Worm (Caenorhabditis elegans) whole organism, mixed stage, embryonic: ENCODE results near the gene shw-3.

Experiments
- M03D4.4 ChIP-seq: sonication (generic microtip); optimal IDR thresholded peaks from 2 replicates; lab custom pipeline; 2017; ENCODE audit warnings: mild to moderate bottlenecking, missing genetic modification characterization, missing compliant biosample characterization
- bed-3 ChIP-seq: fragments of 200-800 bp; sonication (Bioruptor generic); optimal IDR thresholded peaks from 3 replicates; lab custom pipeline; 2018; ENCODE audit warnings: mild to moderate bottlenecking, missing genetic modification characterization, moderate library complexity, missing compliant biosample characterization
- blmp-1 ChIP-seq: fragments of 150-350 bp; optimal IDR thresholded peaks from 2 replicates; lab custom pipeline; 2014; ENCODE audit warnings: missing biosample characterization, missing genetic modification characterization
- ceh-39 ChIP-seq: fragments of 150-350 bp; optimal IDR thresholded peaks from 2 replicates; lab custom pipeline; 2014; ENCODE audit warnings: missing biosample characterization, missing genetic modification characterization
- ceh-43 ChIP-seq: fragments of 200-800 bp; sonication (Bioruptor generic); optimal IDR thresholded peaks from 2 replicates; lab custom pipeline; 2018; ENCODE audit warnings: mild to moderate bottlenecking, missing genetic modification characterization, moderate library complexity, missing compliant biosample characterization
- ceh-83 ChIP-seq: fragments of 200-800 bp; sonication (Bioruptor generic); optimal IDR thresholded peaks from 2 replicates; lab custom pipeline; 2018; ENCODE audit warnings: mild to moderate bottlenecking, missing genetic modification characterization, missing compliant biosample characterization
- ces-1 ChIP-seq: fragments of 150-350 bp; optimal IDR thresholded peaks from 2 replicates; lab custom pipeline; 2014; ENCODE audit warnings: missing biosample characterization, missing genetic modification reagents, missing genetic modification characterization
- cnd-1 ChIP-seq: fragments of 200-800 bp; sonication (Bioruptor generic); optimal IDR thresholded peaks from 2 replicates; lab custom pipeline; 2018; ENCODE audit warnings: mild to moderate bottlenecking, missing genetic modification characterization, missing compliant biosample characterization
- drap-1 ChIP-seq: fragments of 200-800 bp; sonication (Bioruptor generic); optimal IDR thresholded peaks from 3 replicates; lab custom pipeline; 2018; ENCODE audit warnings: mild to moderate bottlenecking, missing genetic modification characterization, missing compliant biosample characterization
- elt-1 ChIP-seq: sonication (generic microtip); optimal IDR thresholded peaks from 2 replicates; lab custom pipeline; 2017; ENCODE audit warnings: missing genetic modification characterization, mild to moderate bottlenecking, missing compliant biosample characterization, antibody characterized with exemption, moderate library complexity, borderline replicate concordance; ENCODE audit not compliant: insufficient read depth
- elt-3 ChIP-seq: fragments of 150-350 bp; optimal IDR thresholded peaks from 2 replicates; lab custom pipeline; 2014; ENCODE audit warnings: missing biosample characterization, missing genetic modification characterization
- flh-1 ChIP-seq: fragments of 200-800 bp; sonication (Bioruptor generic); optimal IDR thresholded peaks from 2 replicates; lab custom pipeline; 2018; ENCODE audit warnings: mild to moderate bottlenecking, missing genetic modification characterization, moderate library complexity, missing compliant biosample characterization
- ham-2 ChIP-seq: fragments of 200-800 bp; sonication (Bioruptor generic); optimal IDR thresholded peaks from 2 replicates; lab custom pipeline; 2018; ENCODE audit warnings: mild to moderate bottlenecking, missing genetic modification characterization, missing compliant biosample characterization
- lin-13 ChIP-seq: fragments of 150-350 bp; optimal IDR thresholded peaks from 2 replicates; lab custom pipeline; 2014; ENCODE audit warnings: missing biosample characterization, missing genetic modification characterization
- lin-32 ChIP-seq: fragments of 200-800 bp; sonication (Bioruptor generic); optimal IDR thresholded peaks from 2 replicates; lab custom pipeline; 2018; ENCODE audit warnings: mild to moderate bottlenecking, missing genetic modification characterization, missing compliant biosample characterization
- lsy-2 ChIP-seq: fragments of 150-350 bp; optimal IDR thresholded peaks from 2 replicates; lab custom pipeline; 2014; ENCODE audit warnings: missing biosample characterization, missing genetic modification characterization
- mab-5 ChIP-seq: fragments of 150-350 bp; optimal IDR thresholded peaks from 2 replicates; lab custom pipeline; 2014; ENCODE audit warnings: missing biosample characterization, missing genetic modification characterization
- mep-1 ChIP-seq: fragments of 150-350 bp; optimal IDR thresholded peaks from 2 replicates; lab custom pipeline; 2017; ENCODE audit warnings: missing biosample characterization, missing genetic modification reagents, missing genetic modification characterization, inconsistent platforms
- mls-2 ChIP-seq: sonication (generic microtip); optimal IDR thresholded peaks from 2 replicates; lab custom pipeline; 2016; ENCODE audit warnings: mild to moderate bottlenecking, missing genetic modification characterization, moderate library complexity, missing compliant biosample characterization
- nhr-2 ChIP-seq: fragments of 150-350 bp; optimal IDR thresholded peaks from 2 replicates; lab custom pipeline; 2014; ENCODE audit warnings: missing biosample characterization, missing genetic modification characterization
- nhr-237 ChIP-seq: fragments of 150-350 bp; optimal IDR thresholded peaks from 2 replicates; lab custom pipeline; 2014; ENCODE audit warnings: missing biosample characterization, missing genetic modification characterization
- nhr-28 ChIP-seq: fragments of 150-350 bp; optimal IDR thresholded peaks from 2 replicates; lab custom pipeline; 2014; ENCODE audit warnings: missing biosample characterization, missing genetic modification characterization
- pha-4 ChIP-seq: fragments of 150-350 bp; optimal IDR thresholded peaks from 2 replicates; lab custom pipeline; 2018; ENCODE audit warnings: missing biosample characterization, missing genetic modification reagents, missing genetic modification characterization
- snpc-4 ChIP-seq: fragments of 150-350 bp; optimal IDR thresholded peaks from 2 replicates; lab custom pipeline; 2014; ENCODE audit warnings: missing biosample characterization, missing genetic modification characterization
- sptf-1 ChIP-seq: sonication (generic microtip); optimal IDR thresholded peaks from 2 replicates; lab custom pipeline; 2017; ENCODE audit warnings: mild to moderate bottlenecking, missing genetic modification characterization, moderate library complexity, missing compliant biosample characterization
- tbx-8 ChIP-seq: fragments of 200-800 bp; sonication (Bioruptor generic); optimal IDR thresholded peaks from 2 replicates; lab custom pipeline; 2018; ENCODE audit warnings: mild to moderate bottlenecking, missing genetic modification characterization, moderate library complexity, missing compliant biosample characterization
- unc-120 ChIP-seq: sonication (generic microtip); optimal IDR thresholded peaks from 2 replicates; lab custom pipeline; 2017; ENCODE audit warnings: missing genetic modification characterization, missing compliant biosample characterization; ENCODE audit not compliant: poor library complexity, severe bottlenecking
- unc-39 ChIP-seq: fragments of 150-350 bp; optimal IDR thresholded peaks from 2 replicates; lab custom pipeline; 2014; ENCODE audit warnings: missing biosample characterization, missing genetic modification characterization
- unc-62 ChIP-seq: fragments of 150-350 bp; optimal IDR thresholded peaks from 2 replicates; lab custom pipeline; 2014; ENCODE audit warnings: missing biosample characterization, missing genetic modification reagents, missing genetic modification characterization
- zip-8 ChIP-seq: fragments of 150-350 bp; optimal IDR thresholded peaks from 2 replicates; lab custom pipeline; 2014; ENCODE audit warnings: missing biosample characterization, missing genetic modification characterization
- ztf-11 ChIP-seq: fragments of 150-350 bp; optimal IDR thresholded peaks from 2 replicates; lab custom pipeline; 2014; ENCODE audit warnings: missing biosample characterization, missing genetic modification characterization

shw-3 gene

DNA sequence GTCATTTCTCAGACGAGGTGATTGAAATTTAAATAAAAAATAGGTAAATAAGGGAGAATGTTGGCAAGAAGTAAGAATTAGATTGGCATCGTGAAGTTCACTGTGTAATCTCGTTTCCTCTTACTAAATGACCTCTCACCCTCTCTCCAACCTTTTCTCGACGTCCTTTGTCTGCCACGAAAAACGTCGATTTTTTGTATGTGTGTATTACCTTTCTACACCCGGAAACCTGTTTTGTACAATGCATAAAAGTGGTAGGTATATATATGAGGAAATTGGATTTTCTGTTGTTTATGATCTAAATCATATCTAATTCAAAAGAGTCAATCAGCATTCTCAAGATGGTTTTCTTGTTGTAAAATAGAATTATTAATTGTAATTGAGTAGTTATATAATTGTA, 5.9 kb upstream of the shw-3 start, which contains the start of the genes F15B9.11 and dsl-7:
TSS of gene F15B9.11 (minus strand) at position 5 of the 400 bp plus-strand sequence.
TSS of gene dsl-7 (plus strand) at position 260 of the 400 bp plus-strand sequence.
- TF ChIP-seq snpc-4 (tag; lab: Kevin White, UChicago) = no peak
- TF ChIP-seq lin-32 (GFP tag; lab: Kevin White, UChicago) = no peak
- TF ChIP-seq elt-1 (tag; lab: Kevin White, UChicago) = no peak
- TF ChIP-seq pha-4 = no peak
- TF ChIP-seq mls-2 (tag; lab: Kevin White, UChicago) = no peak
- TF ChIP-seq ztf-11 = no peak
- TF ChIP-seq ces-1 (GFP tag; lab: Kevin White, UChicago) = no peak
- no peak for TF ChIP-seq blmp-1
- no peak for TF ChIP-seq M03D4.4 (tag; lab: Kevin White, UChicago)
- no peak for TF ChIP-seq ceh-43
- TF ChIP-seq lsy-2 (tag; lab: Kevin White, UChicago) = no peak
- no peak for TF ChIP-seq tbx-8
- no peak for TF ChIP-seq elt-3 (tag; lab: Kevin White, UChicago)
- TF ChIP-seq mab-5 (tag; lab: Kevin White, UChicago) = no peak
- TF ChIP-seq ham-2 (GFP tag; lab: Kevin White, UChicago) = no peak
- no peak for TF ChIP-seq unc-39 (tag; lab: Kevin White, UChicago)
- TF ChIP-seq drap-1 = no peak
- TF ChIP-seq cnd-1 (tag; lab: Kevin White, UChicago) = no peak
- no peak for TF ChIP-seq nhr-2 (tag; lab: Kevin White, UChicago)
- TF ChIP-seq ceh-39 = no peak

DNA sequence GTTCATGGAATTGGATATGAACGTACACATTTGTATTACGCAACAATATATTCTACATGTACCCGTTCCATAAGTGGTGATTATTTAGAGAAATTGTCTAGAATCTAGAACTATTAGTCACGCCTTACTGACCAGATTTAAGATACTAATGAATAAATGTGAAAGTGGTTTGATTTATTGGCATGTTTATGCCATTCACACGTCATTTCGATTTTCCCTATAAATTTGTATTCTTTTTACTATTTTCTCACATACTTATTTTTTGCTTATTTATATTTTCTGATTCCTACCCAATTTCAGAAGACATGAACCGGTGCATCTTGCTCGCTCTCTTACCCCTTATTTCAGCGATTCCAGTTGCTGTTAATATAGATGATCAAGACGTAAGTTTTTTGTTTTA, 1.3 kb upstream of the shw-3 start, which contains the start of gene F15B9.8:
TSS of gene F15B9.8 (plus strand) at position 301 of the 400 bp plus-strand sequence.
- peak; percentile 22 for TF ChIP-seq blmp-1
- TF ChIP-seq tbx-8 = no peak
- TF ChIP-seq mep-1 (tag; lab: Kevin White, UChicago) = no peak
- TF ChIP-seq drap-1 = no peak
- no peak for TF ChIP-seq lin-32 (GFP tag; lab: Kevin White, UChicago)
- peak; percentile 72 for TF ChIP-seq zip-8 (tag; lab: Kevin White, UChicago)
- TF ChIP-seq pha-4 = no peak
- no peak for TF ChIP-seq lin-13 (tag; lab: Kevin White, UChicago)
- TF ChIP-seq ces-1 (GFP tag; lab: Kevin White, UChicago) = no peak

DNA sequence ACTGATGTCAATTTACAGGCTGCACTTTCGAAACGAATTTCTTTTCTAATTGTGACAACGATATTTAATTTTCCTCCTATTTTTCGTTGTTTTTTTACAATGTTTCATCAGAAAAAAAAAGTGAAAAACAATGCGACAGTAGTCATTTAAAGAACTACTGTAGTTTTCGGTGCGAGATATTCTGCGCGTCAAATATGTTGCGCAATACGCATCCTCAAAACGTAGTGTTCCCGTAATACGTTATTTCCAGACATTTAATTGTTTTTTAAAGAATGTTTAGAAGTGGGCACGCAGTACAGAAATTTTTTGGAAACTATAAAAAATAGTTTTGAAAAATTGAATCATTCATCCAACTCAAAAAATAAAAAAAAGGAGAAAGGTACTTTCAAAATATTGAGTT, 12.9 kb downstream of the shw-3 start:
- no peak for TF ChIP-seq nhr-2 (tag; lab: Kevin White, UChicago)
- peak; percentile 66 for TF ChIP-seq zip-8 (tag; lab: Kevin White, UChicago)
- TF ChIP-seq elt-3 (tag; lab: Kevin White, UChicago) = no peak

DNA sequence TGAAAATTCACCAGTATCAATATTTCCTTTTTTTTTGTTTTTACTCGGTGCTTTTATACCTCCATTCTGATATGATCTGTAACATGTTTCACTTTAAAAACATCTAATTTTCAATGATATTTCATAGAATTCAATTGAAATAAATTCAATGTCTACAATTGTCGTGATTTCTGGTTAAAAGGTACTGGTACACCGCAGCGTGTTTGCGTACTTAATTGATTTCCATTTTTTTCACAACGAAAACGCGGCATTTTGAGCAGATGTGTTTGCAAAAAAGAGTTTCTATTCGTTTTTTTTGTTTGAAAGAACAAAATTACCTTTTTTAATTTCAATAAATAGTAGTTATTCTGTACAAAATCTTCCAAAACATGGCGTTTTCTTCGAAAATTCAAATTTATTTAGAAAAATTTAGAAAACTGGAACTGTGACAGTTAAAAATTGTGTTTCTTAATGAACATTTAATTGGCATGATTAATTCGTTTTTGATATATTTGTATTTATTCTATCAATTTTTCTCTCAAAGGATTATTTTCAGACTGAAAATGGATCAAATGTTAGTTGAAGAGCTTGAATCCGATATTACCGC, 16.3 kb downstream of the shw-3 start, which contains the start of gene pnn-1:
TSS of gene pnn-1 (plus strand) at position 536 of the 586 bp plus-strand sequence.
- TF ChIP-seq bed-3 (GFP tag; lab: Kevin White, UChicago) (no peak), snpc-4 (tag; lab: Kevin White, UChicago) (no peak), tbx-8 (no peak), mep-1 (tag; lab: Kevin White, UChicago) (peak; percentile 15), lsy-2 (tag; lab: Kevin White, UChicago) (peak; percentile 57), ces-1 (GFP tag; lab: Kevin White, UChicago) (peak; percentile 79)

DNA sequence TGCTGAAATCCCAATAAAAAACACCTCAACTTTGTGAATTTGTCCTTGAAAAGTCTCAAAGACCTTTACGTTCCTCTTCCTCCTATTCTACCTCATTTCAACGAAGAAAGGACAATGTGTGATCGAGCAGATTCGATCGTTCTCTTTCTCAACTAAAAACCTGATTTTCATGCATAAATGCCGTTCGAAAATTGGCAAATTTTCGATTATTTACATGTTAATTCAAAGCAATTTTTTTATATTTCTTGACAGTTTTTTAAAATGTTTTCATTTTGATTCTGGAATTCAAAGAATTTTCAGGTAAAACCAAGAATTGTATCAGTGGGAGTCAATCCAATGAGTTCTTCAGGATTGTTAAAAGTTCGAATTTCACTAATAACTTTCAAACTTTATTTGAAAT, 18.4 kb downstream of the shw-3 start, which contains the start of gene lin-46:
TSS of gene lin-46 (plus strand) at position 301 of the 400 bp plus-strand sequence.
- TF ChIP-seq sptf-1 (tag; lab: Kevin White, UChicago) (no peak), ham-2 (GFP tag; lab: Kevin White, UChicago) (no peak), unc-39 (tag; lab: Kevin White, UChicago) (no peak), flh-1 (GFP tag; lab: Kevin White, UChicago) (no peak), ces-1 (GFP tag; lab: Kevin White, UChicago) (no peak), unc-62 (GFP tag; lab: Kevin White, UChicago) (no peak), nhr-237 (tag; lab: Kevin White, UChicago) (no peak), lin-13 (tag; lab: Kevin White, UChicago) (no peak), ceh-43 (no peak), M03D4.4 (tag; lab: Kevin White, UChicago) (no peak), lsy-2 (tag; lab: Kevin White, UChicago) (no peak), ceh-83 (GFP tag; lab: Kevin White, UChicago) (no peak), mep-1 (tag; lab: Kevin White, UChicago) (no peak), unc-120 (tag; lab: Kevin White, UChicago) (no peak), nhr-28 (tag; lab: Kevin White, UChicago) (no peak), pha-4 (no peak), cnd-1 (tag; lab: Kevin White, UChicago) (no peak), blmp-1 (no peak), zip-8 (tag; lab: Kevin White, UChicago) (no peak), drap-1 (no peak)
- TF ChIP-seq, all 35 proteins: peak for 0
